Fruit fly (Drosophila melanogaster): ENCODE results near the gene frc.

Gene frc

DNA sequence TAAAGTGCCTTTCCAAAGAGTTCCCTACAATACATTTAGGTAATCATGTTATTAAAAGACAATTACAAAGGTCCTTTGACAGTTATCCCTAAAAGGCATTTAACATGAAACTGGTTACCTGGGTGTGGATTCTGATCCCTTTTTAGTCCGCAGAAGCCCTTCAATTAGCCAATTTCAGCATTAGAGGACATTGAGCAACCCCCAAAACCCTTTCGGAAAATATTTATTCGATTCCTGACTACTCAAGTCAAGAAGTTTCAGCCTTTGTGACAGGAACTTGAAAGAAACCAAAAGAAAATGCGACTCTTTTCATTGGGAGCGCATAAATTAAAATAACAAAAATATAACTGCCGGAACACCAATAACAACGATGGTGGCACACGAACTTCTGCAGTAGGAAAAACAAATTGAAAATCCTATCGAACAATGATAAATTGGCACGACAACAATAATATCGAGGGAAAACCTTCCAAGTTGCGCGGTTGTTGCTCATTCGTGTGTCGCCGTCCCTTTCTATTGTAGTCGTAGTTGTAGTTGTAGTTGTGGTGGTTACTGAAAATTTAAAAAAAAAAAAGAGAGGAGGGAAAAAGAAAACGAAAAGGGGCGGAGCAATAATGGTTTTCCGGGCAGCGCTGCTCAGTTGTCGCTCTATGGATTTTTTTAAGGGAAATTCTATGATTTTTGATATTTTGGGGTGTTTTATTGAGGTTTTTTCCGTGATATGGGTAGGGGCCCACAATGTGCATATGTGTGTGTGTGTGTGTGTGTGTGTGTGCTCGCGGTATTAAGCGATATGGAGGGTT lies 12.8 kb upstream of the frc start (continued):
- TF ChIP-seq CG7745 (tag; optimal IDR thresholded peaks at IDR 0.05) (no peak), schlank (tag; optimal IDR thresholded peaks at IDR 0.05) (no peak), Hr51 (GFP tag; optimal IDR thresholded peaks at IDR 0.05) (no peak), jing (GFP tag; optimal IDR thresholded peaks at IDR 0.05) (no peak), h (optimal IDR thresholded peaks at IDR 0.05) (no peak), Atf3 (GFP tag; optimal IDR thresholded peaks at IDR 0.05) (no peak), CG12942 (GFP tag; optimal IDR thresholded peaks at IDR 0.05) (no peak)

DNA sequence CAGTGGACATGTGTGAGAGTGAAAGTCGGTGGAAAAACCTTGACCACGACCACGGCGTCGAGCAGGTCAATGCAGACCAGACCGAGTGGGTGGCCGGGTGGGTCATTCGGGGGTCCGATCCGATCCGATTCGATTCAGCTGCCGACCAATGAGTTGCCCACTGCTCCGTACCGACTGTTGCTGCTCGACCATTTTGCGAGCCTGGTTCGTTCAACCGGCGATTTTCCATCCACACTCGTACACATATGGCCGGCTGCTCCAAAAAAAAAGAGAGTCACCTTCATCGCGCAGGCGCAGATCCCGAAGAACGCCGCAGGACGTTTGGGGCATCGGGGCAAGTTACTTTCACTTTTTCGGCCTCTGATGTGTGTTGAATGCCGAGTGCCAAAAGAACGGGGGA lies 11.6 kb upstream of the frc start:
- TF ChIP-seq Deaf1 (tag; optimal IDR thresholded peaks at IDR 0.05), result peak; percentile 80
- no peak for TF ChIP-seq hb (GFP tag; IDR thresholded peaks at IDR 0.05; ENCODE audit: partially characterized antibody)
- TF ChIP-seq ro (GFP tag; IDR thresholded peaks at IDR 0.05), result no peak
- no peak for TF ChIP-seq CHES-1-like (GFP tag; optimal IDR thresholded peaks at IDR 0.05)
- no peak for TF ChIP-seq ab (GFP tag; optimal IDR thresholded peaks at IDR 0.05)
- no peak for TF ChIP-seq h (optimal IDR thresholded peaks at IDR 0.05)
- TF ChIP-seq CG31224 (GFP tag; IDR thresholded peaks at IDR 0.05), result 0 out of 2 replicates have a peak, but pooled peaks have one; percentile 20
- no peak for TF ChIP-seq Aef1 (GFP tag; IDR thresholded peaks at IDR 0.05)
- TF ChIP-seq ken (GFP tag; IDR thresholded peaks at IDR 0.05), result 0 out of 3 replicates have a peak, but pooled peaks have one; percentile 20
- no peak for TF ChIP-seq Hr51 (GFP tag; optimal IDR thresholded peaks at IDR 0.05)
- no peak for TF ChIP-seq dimm (GFP tag; IDR thresholded peaks at IDR 0.05)
- peak; percentile 50 for TF ChIP-seq CG13894 (tag; optimal IDR thresholded peaks at IDR 0.05)
- TF ChIP-seq CG14050 (GFP tag; IDR thresholded peaks at IDR 0.05), result no peak
- TF ChIP-seq scrt (GFP tag; optimal IDR thresholded peaks at IDR 0.05), result peak; percentile 63
- no peak for TF ChIP-seq cad (GFP tag; optimal IDR thresholded peaks at IDR 0.05)
- peak; percentile 31 for TF ChIP-seq ewg (GFP tag; optimal IDR thresholded peaks at IDR 0.05)
- TF ChIP-seq Hmr (GFP tag; optimal IDR thresholded peaks at IDR 0.05), result no peak
- TF ChIP-seq pita (GFP tag; optimal IDR thresholded peaks at IDR 0.05), result no peak
- TF ChIP-seq CoRest (tag; optimal IDR thresholded peaks at IDR 0.05), result no peak
- no peak for TF ChIP-seq ttk (GFP tag; IDR thresholded peaks at IDR 0.05)

DNA sequence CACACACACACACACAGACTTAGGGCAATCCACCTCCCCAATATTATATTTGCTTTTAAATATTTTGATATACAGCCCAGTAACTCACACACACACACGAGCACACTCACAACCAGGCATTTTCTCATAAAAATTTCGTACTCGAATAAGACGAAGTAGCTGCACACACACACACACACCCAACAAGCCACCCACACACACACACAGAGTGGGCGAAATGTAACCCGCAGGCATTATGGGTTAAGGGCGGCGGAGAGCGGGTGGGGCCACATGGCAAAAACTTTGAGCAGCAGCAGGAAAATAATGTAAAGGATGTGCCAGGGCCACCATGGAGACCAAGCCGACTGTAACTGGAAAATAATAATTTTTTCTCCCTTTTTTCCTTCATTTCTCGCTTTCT lies 8.6 kb upstream of the frc start:
- TF ChIP-seq CG10543 (GFP tag; optimal IDR thresholded peaks at IDR 0.05) (peak; percentile 9), ranshi (GFP tag; IDR thresholded peaks at IDR 0.05) (0 out of 2 replicates have a peak, but pooled peaks have one; percentile 10), ato (GFP tag; IDR thresholded peaks at IDR 0.05; ENCODE audit: partially characterized antibody) (no peak), Fer2 (tag; optimal IDR thresholded peaks at IDR 0.05) (no peak), CkIIα-i1 (GFP tag; IDR thresholded peaks at IDR 0.05) (no peak), abd-A (tag; optimal IDR thresholded peaks at IDR 0.05) (peak; percentile 86), cg (GFP tag; optimal IDR thresholded peaks at IDR 0.05) (peak; percentile 37), Med (GFP tag) (peak; percentile 16), pb (GFP tag; optimal IDR thresholded peaks at IDR 0.05) (no peak), CG13894 (tag; optimal IDR thresholded peaks at IDR 0.05) (peak; percentile 16), sens (GFP tag) (peak; percentile 23), B-H1 (GFP tag; IDR thresholded peaks at IDR 0.05) (no peak), pros (GFP tag; optimal IDR thresholded peaks at IDR 0.05) (peak; percentile 52), pum (GFP tag; optimal IDR thresholded peaks at IDR 0.05) (no peak)
